Fruit fly (Drosophila melanogaster) S2 (cell line): ENCODE data around the gene CG10996.

ENCODE experiments used
- CG8478 ChIP-seq: fragments of >200 bp; optimal IDR thresholded peaks from 2 replicates; lab custom pipeline; 2018
- CTCF ChIP-seq, 2 experiments: fragments of >200 bp; optimal IDR thresholded peaks; 2 replicates each; lab custom pipeline; 2018

DNA sequence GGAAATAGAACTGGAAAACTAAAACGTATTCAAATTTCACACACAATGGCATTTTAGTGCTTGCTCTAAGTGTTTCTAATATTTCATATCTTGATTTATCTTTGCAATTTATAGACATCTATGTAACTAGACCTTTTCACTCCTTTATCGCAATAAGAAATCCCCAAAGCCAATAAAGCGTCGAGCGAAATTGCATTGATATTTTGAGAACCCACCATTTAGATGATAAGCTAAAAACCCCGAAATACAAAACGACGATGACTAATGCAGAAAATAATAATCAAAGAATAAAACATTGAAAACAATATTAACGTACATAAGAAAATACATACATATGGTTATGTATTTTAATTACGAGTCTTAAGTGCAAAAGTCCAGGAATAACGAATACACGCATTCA, 18.9 kb downstream of the CG10996 start:
- TF ChIP-seq CTCF (optimal IDR thresholded peaks at IDR 0.05; lab: Kevin White, UChicago) (no peak), CG8478 (lab: Kevin White, UChicago) (no peak)
